Worm (Caenorhabditis elegans): Measurements from ENCODE around the gene npax-4.

npax-4 gene

DNA sequence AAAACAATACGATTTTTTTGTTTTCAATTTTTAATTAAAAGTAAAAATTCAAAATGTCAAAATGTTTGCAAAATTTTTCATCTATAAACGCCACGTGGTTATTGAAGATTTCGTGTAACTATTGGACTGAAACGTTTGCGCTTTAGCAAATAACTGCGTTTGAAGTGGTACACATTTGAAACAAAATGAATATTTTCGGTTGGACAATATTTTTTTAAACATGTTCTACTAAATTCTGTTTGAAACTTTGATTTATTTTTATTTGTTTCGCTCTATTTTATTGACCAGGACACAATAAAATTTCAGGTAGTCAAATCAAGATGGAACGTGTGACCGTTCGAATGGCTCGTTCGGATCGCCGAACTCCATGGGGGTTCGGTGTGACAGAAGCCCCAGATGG, 27.5 kb downstream of the npax-4 start, which contains the start of gene alp-1:
alp-1 (plus strand) TSS at position 301 of the 400 bp plus-strand sequence.
- no peak for TF ChIP-seq unc-30 (tag; optimal IDR thresholded peaks at IDR 0.05)
- no peak for TF ChIP-seq tbx-2 (tag; optimal IDR thresholded peaks at IDR 0.05)
- TF ChIP-seq lin-39 (tag; optimal IDR thresholded peaks at IDR 0.05) = no peak
- no peak for TF ChIP-seq tlp-1 (tag; optimal IDR thresholded peaks at IDR 0.05)
- TF ChIP-seq ceh-8 (GFP tag; optimal IDR thresholded peaks at IDR 0.05) = no peak
- TF ChIP-seq nhr-19 (GFP tag; conservative IDR thresholded peaks at IDR 0.05) = no peak
- no peak for TF ChIP-seq ets-5 (GFP tag; IDR thresholded peaks at IDR 0.05)
- no peak for TF ChIP-seq fkh-10 (GFP tag; optimal IDR thresholded peaks at IDR 0.05)
- TF ChIP-seq dpl-1 (GFP tag; optimal IDR thresholded peaks at IDR 0.05) = no peak
- no peak for TF ChIP-seq irx-1 (tag; optimal IDR thresholded peaks at IDR 0.05)

DNA sequence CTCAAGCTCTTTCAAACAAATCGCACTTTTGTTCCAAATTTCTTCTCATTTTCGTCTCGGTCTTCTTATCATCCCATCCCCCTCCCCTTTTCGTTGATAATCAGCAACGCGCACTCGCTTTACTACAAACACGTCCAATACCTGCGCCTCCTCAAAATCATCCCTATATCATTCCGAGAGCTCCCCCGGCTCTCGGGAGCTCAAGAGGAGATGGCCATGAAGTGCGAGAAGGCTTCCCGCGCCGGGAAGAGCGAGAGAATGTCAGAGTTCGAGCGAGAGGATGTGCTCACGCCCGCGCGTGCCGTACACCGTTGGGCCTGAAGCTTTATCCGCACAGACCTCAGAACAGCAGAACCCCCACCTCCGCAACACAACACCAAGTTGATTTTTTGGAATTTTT, 28.9 kb downstream of the npax-4 start:
- TF ChIP-seq rnt-1 (tag; optimal IDR thresholded peaks at IDR 0.05) (peak; percentile 45), unc-62 (GFP tag; optimal IDR thresholded peaks at IDR 0.05) (no peak), lin-15B (tag; optimal IDR thresholded peaks at IDR 0.05) (no peak), lin-14 (GFP tag; optimal IDR thresholded peaks at IDR 0.05) (peak; percentile 65), skn-1 (tag; optimal IDR thresholded peaks at IDR 0.05) (peak; percentile 5)

DNA sequence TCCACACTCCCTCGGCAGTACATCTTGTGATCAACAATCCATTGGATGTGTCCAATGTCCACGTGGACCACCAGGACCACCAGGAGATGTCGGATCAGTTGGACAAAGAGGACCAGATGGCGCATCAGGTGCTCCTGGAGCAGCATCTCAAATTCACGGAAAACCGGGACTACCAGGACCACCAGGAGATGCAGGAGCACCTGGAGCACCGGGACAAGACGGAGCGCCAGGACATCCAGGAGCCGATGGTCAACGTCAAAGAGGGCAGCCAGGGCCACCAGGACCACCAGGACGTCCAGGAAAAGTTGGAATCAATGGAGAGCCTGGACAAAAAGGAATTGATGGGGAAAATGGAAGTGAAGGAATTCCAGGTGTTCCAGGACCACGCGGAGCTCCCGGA, 30.7 kb downstream of the npax-4 start:
- no peak for TF ChIP-seq alr-1 (tag; optimal IDR thresholded peaks at IDR 0.05; ENCODE audit: borderline replicate concordance)
- TF ChIP-seq efl-1 (optimal IDR thresholded peaks at IDR 0.05) = no peak
- TF ChIP-seq efl-1 (GFP tag; optimal IDR thresholded peaks at IDR 0.05 in 1 of 2) = peak in 1 of 2 experiments; percentile 56

DNA sequence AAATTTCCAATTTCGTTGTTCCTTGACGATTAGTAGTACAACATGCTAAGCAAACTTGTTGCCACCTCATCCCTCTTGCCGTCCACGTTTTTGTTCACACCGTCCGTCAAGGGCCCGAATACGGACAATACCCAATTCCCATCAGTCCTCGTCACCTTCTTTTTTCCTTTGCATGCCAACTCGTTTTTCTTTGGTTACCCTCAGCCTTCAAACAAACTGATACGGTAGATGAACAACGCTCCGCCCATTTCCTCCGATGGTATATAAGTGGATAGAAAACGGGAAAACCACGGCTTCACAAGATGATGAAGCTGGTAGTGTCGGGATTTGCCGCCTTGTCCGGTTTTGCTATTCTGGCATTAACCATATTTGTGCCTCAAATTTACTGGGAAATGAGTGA, 31.8 kb downstream of the npax-4 start, which contains the start of gene col-118:
col-118 (plus strand) TSS at position 301 of the 400 bp plus-strand sequence.
- TF ChIP-seq nhr-237 (tag; optimal IDR thresholded peaks at IDR 0.05) = no peak
- TF ChIP-seq aly-2 (tag; optimal IDR thresholded peaks at IDR 0.05) = no peak
- no peak for TF ChIP-seq mab-9 (GFP tag; IDR thresholded peaks at IDR 0.05)
- TF ChIP-seq nhr-11 (tag; optimal IDR thresholded peaks at IDR 0.05) = no peak
- TF ChIP-seq unc-62 (GFP tag; optimal IDR thresholded peaks at IDR 0.05) = no peak

DNA sequence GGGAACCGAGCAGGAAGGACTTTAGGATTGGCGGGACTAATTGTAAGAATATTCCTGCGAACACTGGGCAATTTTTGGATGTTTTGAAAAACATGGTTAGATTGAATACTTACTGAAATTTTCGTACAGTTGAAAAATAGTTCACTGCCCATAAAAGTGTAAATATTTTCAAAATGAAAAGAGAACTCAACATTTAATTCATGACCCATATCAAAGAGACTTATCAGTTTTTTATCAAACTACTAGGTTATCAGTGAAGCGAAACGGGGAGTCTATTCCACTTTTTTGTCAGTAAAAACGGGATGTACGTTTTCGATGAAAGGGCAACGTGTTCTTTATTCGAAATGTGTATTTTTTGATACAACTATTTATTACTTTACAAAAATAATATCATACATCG, 33.8 kb downstream of the npax-4 start:
- TF ChIP-seq vab-15 (tag; optimal IDR thresholded peaks at IDR 0.05) (no peak), elt-2 (tag; optimal IDR thresholded peaks at IDR 0.05) (peak; percentile 68), efl-1 (optimal IDR thresholded peaks at IDR 0.05) (no peak), efl-1 (GFP tag; optimal IDR thresholded peaks at IDR 0.05 in 1 of 2) (peak in 1 of 2 experiments; percentile 50), irx-1 (tag; optimal IDR thresholded peaks at IDR 0.05) (no peak)

DNA sequence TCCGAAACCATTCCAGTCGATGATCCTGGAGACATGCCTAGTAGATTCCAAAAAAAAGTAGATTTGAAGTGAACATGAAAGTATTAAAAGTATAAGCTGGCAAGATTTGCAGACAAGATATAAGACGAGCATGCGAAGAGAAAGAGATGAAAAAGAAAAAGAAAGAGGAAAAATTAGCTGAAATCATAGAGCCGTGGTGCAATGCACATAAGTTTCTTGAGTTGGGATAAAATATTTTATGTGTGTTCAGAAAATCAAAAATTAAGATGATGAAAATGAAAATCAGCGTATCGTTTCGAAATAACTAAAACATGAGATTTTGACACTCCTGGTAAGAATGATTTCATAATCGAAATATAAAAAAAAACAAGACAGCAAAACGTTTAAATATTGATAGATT, 35.3 kb downstream of the npax-4 start, which contains the start of gene T11B7.2:
T11B7.2 (minus strand) TSS at position 101 of the 400 bp plus-strand sequence.
- TF ChIP-seq dsc-1 (tag; optimal IDR thresholded peaks at IDR 0.05) (peak; percentile 1), tbx-2 (tag; optimal IDR thresholded peaks at IDR 0.05) (no peak), efl-1 (optimal IDR thresholded peaks at IDR 0.05) (no peak), efl-1 (GFP tag; optimal IDR thresholded peaks at IDR 0.05 in 1 of 2) (peak in 1 of 2 experiments; percentile 11)

DNA sequence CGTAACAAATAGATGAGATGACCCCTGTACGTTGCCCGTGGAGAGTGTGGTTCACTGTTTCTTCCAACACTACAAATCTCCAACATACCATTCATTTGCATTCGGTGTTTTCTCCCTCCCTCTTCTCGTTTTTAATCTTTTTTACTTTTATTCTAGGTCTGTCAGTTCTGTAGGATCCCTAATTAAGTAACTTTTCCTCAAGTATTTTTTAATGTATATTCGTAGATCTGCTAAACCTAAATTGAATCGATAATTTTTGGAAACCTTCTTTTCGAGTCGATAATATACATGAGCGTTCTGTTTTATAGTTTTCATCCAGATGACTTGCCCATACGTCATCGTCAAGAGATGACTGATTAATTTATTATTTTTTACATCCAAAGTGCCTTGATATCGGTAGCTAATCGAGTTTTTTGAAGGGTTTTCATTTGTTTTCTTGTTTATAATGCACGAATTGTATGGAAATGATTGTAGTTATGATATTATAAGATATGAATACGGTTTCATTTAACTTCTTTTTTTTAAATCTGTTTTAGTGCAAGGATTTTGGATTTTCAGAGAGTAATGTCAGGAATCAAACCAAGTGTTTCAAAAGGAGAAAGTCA, 39.4 kb downstream of the npax-4 start, which contains the start of the genes T28C6.11 and T11B7.1:
T28C6.11 (minus strand) TSS at position 101 of the 605 bp plus-strand sequence.
T11B7.1 (plus strand) TSS at position 555 of the 605 bp plus-strand sequence.
- no peak for TF ChIP-seq tbx-2 (tag; optimal IDR thresholded peaks at IDR 0.05)

DNA sequence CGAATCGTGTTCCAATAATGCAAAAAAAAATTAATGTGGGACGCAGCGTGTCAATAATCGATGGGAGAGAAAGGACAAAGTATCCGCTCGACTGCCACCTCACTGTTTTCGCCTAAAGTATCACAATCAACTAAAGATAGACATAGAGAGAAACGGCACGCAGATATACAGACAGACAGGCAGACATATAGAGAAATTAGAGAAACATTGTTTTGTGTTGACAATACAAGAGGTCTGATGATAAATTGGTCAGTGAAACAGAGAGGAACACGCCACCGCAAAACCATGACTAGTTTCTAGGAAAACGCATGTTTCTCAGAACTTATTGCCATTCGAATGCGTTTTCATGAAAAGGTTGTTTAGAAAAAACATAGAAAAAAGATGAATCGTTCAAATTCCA, 49.1 kb downstream of the npax-4 start, which contains the start of gene T28C6.8:
T28C6.8 (minus strand) TSS at position 137 of the 400 bp plus-strand sequence.
- peak; percentile 16 for TF ChIP-seq rnt-1 (tag; optimal IDR thresholded peaks at IDR 0.05)
- TF ChIP-seq blmp-1 (tag; optimal IDR thresholded peaks at IDR 0.05) = peak; percentile 88
- no peak for TF ChIP-seq fkh-4 (tag; optimal IDR thresholded peaks at IDR 0.05; ENCODE audit: borderline replicate concordance)
- TF ChIP-seq nhr-20 (tag; optimal IDR thresholded peaks at IDR 0.05) = peak; percentile 59
- TF ChIP-seq skn-1 (tag; optimal IDR thresholded peaks at IDR 0.05) = peak; percentile 8
- no peak for TF ChIP-seq ztf-11 (tag; optimal IDR thresholded peaks at IDR 0.05)
- no peak for TF ChIP-seq jun-1 (tag; optimal IDR thresholded peaks at IDR 0.05)
- TF ChIP-seq efl-3 (GFP tag; optimal IDR thresholded peaks at IDR 0.05) = no peak
- peak in 4 of 6 experiments; percentile 12 to 64 (median 52) for TF ChIP-seq elt-3 (tag; optimal IDR thresholded peaks at IDR 0.05)
- peak; percentile 4 for TF ChIP-seq sox-4 (tag; optimal IDR thresholded peaks at IDR 0.05)
- TF ChIP-seq nhr-85 (tag) = peak; percentile 85
- no peak for TF ChIP-seq pax-3 (tag; optimal IDR thresholded peaks at IDR 0.05)
- TF ChIP-seq fkh-8 (tag; optimal IDR thresholded peaks at IDR 0.05) = peak; percentile 33
- TF ChIP-seq lin-14 (GFP tag; optimal IDR thresholded peaks at IDR 0.05) = peak; percentile 85
- peak; percentile 23 for TF ChIP-seq lin-13 (GFP tag; optimal IDR thresholded peaks at IDR 0.05)

All from whole organism, L1 larva.